Worm (Caenorhabditis elegans): ENCODE measurements around the gene srg-67.
A peak's percentile ranks its signal among the peaks of the same experiment; 100 is the strongest.

The srg-67 gene

DNA sequence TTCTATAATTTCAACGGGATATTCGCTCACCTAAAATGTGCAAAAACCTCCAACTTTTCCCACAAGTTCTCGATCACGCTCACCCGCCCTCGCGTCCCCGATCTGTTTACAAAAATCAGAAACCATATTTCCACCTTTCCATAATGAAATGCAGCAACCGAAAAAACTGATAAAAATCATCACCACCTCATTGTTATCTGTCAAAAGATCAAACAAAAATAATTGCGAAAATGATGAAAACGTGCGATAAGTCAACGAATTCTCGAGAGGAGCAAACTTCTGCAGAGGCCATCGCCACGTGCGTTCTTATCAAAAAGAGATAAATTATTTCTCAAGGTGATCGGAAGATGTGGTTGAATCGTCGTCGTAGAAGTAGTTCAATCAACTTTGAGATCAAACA is 37.8 kb downstream of the srg-67 start:
- TF ChIP-seq C34B4.2 (tag; optimal IDR thresholded peaks at IDR 0.05) = no peak
- peak; percentile 39 for TF ChIP-seq rnt-1 (tag; optimal IDR thresholded peaks at IDR 0.05)
- no peak for TF ChIP-seq F16B12.6 (tag; optimal IDR thresholded peaks at IDR 0.05)
- TF ChIP-seq ets-5 (GFP tag; IDR thresholded peaks at IDR 0.05) = no peak
- no peak for TF ChIP-seq pax-3 (tag; optimal IDR thresholded peaks at IDR 0.05)
- no peak for TF ChIP-seq hlh-4 (tag; optimal IDR thresholded peaks at IDR 0.05)
- no peak for TF ChIP-seq ceh-63 (GFP tag; optimal IDR thresholded peaks at IDR 0.05)
- TF ChIP-seq zip-4 (GFP tag; optimal IDR thresholded peaks at IDR 0.05) = no peak
- no peak for TF ChIP-seq ama-1 (optimal IDR thresholded peaks at IDR 0.05)
- no peak for TF ChIP-seq dsc-1 (tag; optimal IDR thresholded peaks at IDR 0.05)
- peak; percentile 94 for TF ChIP-seq nhr-20 (tag; optimal IDR thresholded peaks at IDR 0.05)
- peak; percentile 52 for TF ChIP-seq grh-1 (GFP tag; IDR thresholded peaks at IDR 0.05)
- no peak for TF ChIP-seq nhr-28 (tag; optimal IDR thresholded peaks at IDR 0.05)
- peak; percentile 54 for TF ChIP-seq nhr-47 (tag; optimal IDR thresholded peaks at IDR 0.05)
- TF ChIP-seq fkh-4 (tag; optimal IDR thresholded peaks at IDR 0.05; ENCODE audit: borderline replicate concordance) = no peak
- no peak for TF ChIP-seq mef-2 (tag; optimal IDR thresholded peaks at IDR 0.05)
- TF ChIP-seq skn-1 (tag; optimal IDR thresholded peaks at IDR 0.05) = no peak
- TF ChIP-seq lin-13 (GFP tag; optimal IDR thresholded peaks at IDR 0.05) = no peak
- no peak for TF ChIP-seq xbp-1 (tag; optimal IDR thresholded peaks at IDR 0.05)
- peak; percentile 78 for TF ChIP-seq snu-23 (GFP tag; optimal IDR thresholded peaks at IDR 0.05)
- peak in 1 of 2 experiments; percentile 13 for TF ChIP-seq lsy-2 (tag; optimal IDR thresholded peaks at IDR 0.05)
- no peak for TF ChIP-seq fos-1 (tag; optimal IDR thresholded peaks at IDR 0.05)
- peak; percentile 14 for TF ChIP-seq C16A3.4 (tag; optimal IDR thresholded peaks at IDR 0.05)
- no peak for TF ChIP-seq zag-1 (tag; optimal IDR thresholded peaks at IDR 0.05)
- TF ChIP-seq nhr-90 (tag; optimal IDR thresholded peaks at IDR 0.05; ENCODE audit: poor library complexity) = peak; percentile 78
- peak; percentile 11 for TF ChIP-seq mep-1 (tag; optimal IDR thresholded peaks at IDR 0.05)
- no peak for TF ChIP-seq fkh-10 (GFP tag; optimal IDR thresholded peaks at IDR 0.05)
- TF ChIP-seq unc-98 (GFP tag; IDR thresholded peaks at IDR 0.05) = no peak
- TF ChIP-seq efl-1 (optimal IDR thresholded peaks at IDR 0.05) = peak in 1 of 2 experiments; percentile 5
- peak in 1 of 2 experiments; percentile 73 for TF ChIP-seq efl-1 (GFP tag; optimal IDR thresholded peaks at IDR 0.05 in 1 of 2)
- TF ChIP-seq ceh-90 (tag; optimal IDR thresholded peaks at IDR 0.05) = no peak
- TF ChIP-seq tlp-1 (tag; optimal IDR thresholded peaks at IDR 0.05) = peak; percentile 24
- TF ChIP-seq nhr-71 (tag; optimal IDR thresholded peaks at IDR 0.05) = peak; percentile 85
- TF ChIP-seq dpl-1 (GFP tag; optimal IDR thresholded peaks at IDR 0.05) = peak in 1 of 3 experiments; percentile 15
- no peak for TF ChIP-seq sup-37 (GFP tag; optimal IDR thresholded peaks at IDR 0.05)
- no peak for TF ChIP-seq vab-15 (tag; optimal IDR thresholded peaks at IDR 0.05)
- TF ChIP-seq nhr-85 (tag) = peak; percentile 99
- no peak for TF ChIP-seq egl-27 (tag; optimal IDR thresholded peaks at IDR 0.05)
- no peak for TF ChIP-seq Y116A8C.19 (tag; optimal IDR thresholded peaks at IDR 0.05; ENCODE audit: borderline replicate concordance)
- TF ChIP-seq swsn-7 (tag; optimal IDR thresholded peaks at IDR 0.05) = peak; percentile 4
- no peak for TF ChIP-seq C04F5.9 (tag; optimal IDR thresholded peaks at IDR 0.05)
- TF ChIP-seq unc-86 (tag; optimal IDR thresholded peaks at IDR 0.05) = no peak
- TF ChIP-seq egl-13 (tag; optimal IDR thresholded peaks at IDR 0.05) = no peak
- TF ChIP-seq mdl-1 (tag; optimal IDR thresholded peaks at IDR 0.05) = peak in 1 of 2 experiments; percentile 78
- TF ChIP-seq hlh-17 (GFP tag; optimal IDR thresholded peaks at IDR 0.05; ENCODE audit: borderline replicate concordance) = no peak
- TF ChIP-seq snpc-4 (tag; optimal IDR thresholded peaks at IDR 0.05) = no peak
- TF ChIP-seq elt-2 (tag; optimal IDR thresholded peaks at IDR 0.05) = peak; percentile 89
- peak; percentile 43 for TF ChIP-seq nhr-19 (GFP tag; conservative IDR thresholded peaks at IDR 0.05)
- peak in 1 of 2 experiments; percentile 44 for TF ChIP-seq lin-35 (GFP tag; optimal IDR thresholded peaks at IDR 0.05)
- TF ChIP-seq nhr-76 (tag; optimal IDR thresholded peaks at IDR 0.05) = no peak
- no peak for TF ChIP-seq pqm-1 (tag; optimal IDR thresholded peaks at IDR 0.05)
- no peak for TF ChIP-seq isw-1 (GFP tag; IDR thresholded peaks at IDR 0.05)
- no peak for TF ChIP-seq nhr-237 (tag; optimal IDR thresholded peaks at IDR 0.05)
- TF ChIP-seq elt-3 (tag; optimal IDR thresholded peaks at IDR 0.05) = peak; percentile 62 to 96 (median 86)

All from whole organism, L1 larva.